Worm (Caenorhabditis elegans) whole organism, L4 larva: ENCODE measurements around the gene dmsr-1.
"Not testable (repeated sequence)": the region's sequence is repeated elsewhere in the genome, so short reads cannot be mapped to it uniquely, and the experiment has no call there.

Experiments
- F26F4.8 ChIP-seq: fragments of 200-800 bp; sonication (Bioruptor generic); conservative IDR thresholded peaks from 2 replicates; pipeline ENCODE4 v1.3.6; 2022; ENCODE audit warnings: missing genetic modification characterization, missing compliant biosample characterization
- F49E8.2 ChIP-seq: sonication (generic microtip); optimal IDR thresholded peaks from 2 replicates; lab custom pipeline; 2016; ENCODE audit warnings: missing compliant biosample characterization, mild to moderate bottlenecking, missing genetic modification characterization, borderline replicate concordance
- R02D3.7 ChIP-seq: fragments of 150-350 bp; sonication (generic microtip); optimal IDR thresholded peaks from 3 replicates; lab custom pipeline; 2014; ENCODE audit warnings: missing biosample characterization, missing genetic modification characterization
- T26A8.4 ChIP-seq: fragments of 200-800 bp; sonication (Bioruptor generic); IDR thresholded peaks from 2 replicates; pipeline ENCODE4 v1.3.6; 2022; ENCODE audit warnings: missing genetic modification characterization, missing compliant biosample characterization
- Y75B8A.6 ChIP-seq: fragments of 200-800 bp; sonication (Bioruptor generic); IDR thresholded peaks from 2 replicates; pipeline ENCODE4 v1.3.6; 2022; ENCODE audit warnings: missing genetic modification reagents, missing genetic modification characterization, missing compliant biosample characterization
- ZK546.5 ChIP-seq, 2 experiments: sonication (generic microtip); optimal IDR thresholded peaks; 2 replicates each; lab custom pipeline; 2017; ENCODE audit warnings: missing biosample characterization in 2 of 2, missing genetic modification characterization in 2 of 2
- aly-2 ChIP-seq: sonication (generic microtip); optimal IDR thresholded peaks from 2 replicates; lab custom pipeline; 2018; ENCODE audit warnings: missing biosample characterization, missing genetic modification characterization
- ceh-32 ChIP-seq: sonication (generic microtip); optimal IDR thresholded peaks from 2 replicates; lab custom pipeline; 2016; ENCODE audit warnings: mild to moderate bottlenecking, missing genetic modification characterization, missing compliant biosample characterization; ENCODE audit not compliant: poor library complexity
- ceh-44 ChIP-seq: fragments of 200-800 bp; sonication (Bioruptor generic); IDR thresholded peaks from 2 replicates; pipeline ENCODE4 v1.3.6; 2022; ENCODE audit warnings: missing genetic modification reagents, missing genetic modification characterization, missing compliant biosample characterization
- ceh-62 ChIP-seq: sonication (generic microtip); optimal IDR thresholded peaks from 2 replicates; lab custom pipeline; 2017; ENCODE audit warnings: missing biosample characterization, missing genetic modification characterization
- ces-1 ChIP-seq: fragments of 150-350 bp; sonication (generic microtip); optimal IDR thresholded peaks from 4 replicates; lab custom pipeline; 2014; ENCODE audit warnings: missing biosample characterization, missing genetic modification reagents, missing genetic modification characterization
- cey-2 ChIP-seq: sonication (generic microtip); optimal IDR thresholded peaks from 3 replicates; lab custom pipeline; 2017; ENCODE audit warnings: missing genetic modification characterization, mild to moderate bottlenecking, missing compliant biosample characterization, antibody characterized with exemption, borderline replicate concordance; ENCODE audit not compliant: insufficient read depth
- daf-16 ChIP-seq, 3 experiments: sonication (generic microtip); optimal IDR thresholded peaks; 2 replicates each; lab custom pipeline; 2016 to 2017; ENCODE audit warnings: missing genetic modification characterization in 3 of 3, missing genetic modification reagents in 3 of 3, mild to moderate bottlenecking in 2 of 3, missing compliant biosample characterization in 2 of 3, missing biosample characterization in 1 of 3, moderate library complexity in 1 of 3
- dmd-6 ChIP-seq: fragments of 200-800 bp; sonication (Bioruptor generic); IDR thresholded peaks from 2 replicates; pipeline ENCODE4 v1.3.6; 2022; ENCODE audit warnings: missing genetic modification reagents, missing genetic modification characterization, missing compliant biosample characterization
- dve-1 ChIP-seq: sonication (generic microtip); optimal IDR thresholded peaks from 2 replicates; lab custom pipeline; 2017; ENCODE audit warnings: antibody characterized with exemption, mild to moderate bottlenecking, missing genetic modification characterization, missing compliant biosample characterization; ENCODE audit not compliant: insufficient read depth
- fkh-10 ChIP-seq: fragments of 150-350 bp; optimal IDR thresholded peaks from 2 replicates; lab custom pipeline; 2014; ENCODE audit warnings: missing biosample characterization, missing genetic modification reagents, missing genetic modification characterization
- fos-1 ChIP-seq: fragments of 150-350 bp; optimal IDR thresholded peaks from 2 replicates; lab custom pipeline; 2014; ENCODE audit warnings: missing biosample characterization, missing genetic modification characterization
- jun-1 ChIP-seq: fragments of 150-350 bp; optimal IDR thresholded peaks from 2 replicates; lab custom pipeline; 2014; ENCODE audit warnings: missing biosample characterization, missing genetic modification reagents, missing genetic modification characterization
- lin-13 ChIP-seq: fragments of 150-350 bp; optimal IDR thresholded peaks from 2 replicates; lab custom pipeline; 2014; ENCODE audit warnings: missing biosample characterization, missing genetic modification reagents, missing genetic modification characterization
- lsy-2 ChIP-seq, 2 experiments: fragments of 150-350 bp in 1 of 2; sonication (generic microtip) in 1 of 2; optimal IDR thresholded peaks; 2 replicates each; lab custom pipeline; 2014 to 2017; ENCODE audit warnings: missing biosample characterization in 2 of 2, missing genetic modification characterization in 2 of 2
- mes-2 ChIP-seq: sonication (generic microtip); optimal IDR thresholded peaks from 2 replicates; lab custom pipeline; 2016; ENCODE audit warnings: missing genotype, mild to moderate bottlenecking, missing genetic modification characterization, missing compliant biosample characterization; ENCODE audit not compliant: poor library complexity, severe bottlenecking
- nhr-111 ChIP-seq: fragments of 200-800 bp; sonication (Bioruptor generic); optimal IDR thresholded peaks from 2 replicates; lab custom pipeline; 2018; ENCODE audit warnings: mild to moderate bottlenecking, missing genetic modification characterization, missing compliant biosample characterization
- nhr-28 ChIP-seq: fragments of 150-350 bp; optimal IDR thresholded peaks from 2 replicates; lab custom pipeline; 2014; ENCODE audit warnings: missing biosample characterization, missing genetic modification characterization
- nhr-76 ChIP-seq: fragments of 150-350 bp; optimal IDR thresholded peaks from 2 replicates; lab custom pipeline; 2014; ENCODE audit warnings: missing biosample characterization, missing genetic modification characterization
- nhr-77 ChIP-seq: fragments of 150-350 bp; optimal IDR thresholded peaks from 2 replicates; lab custom pipeline; 2014; ENCODE audit warnings: missing biosample characterization, missing genetic modification characterization
- rbr-2 ChIP-seq: sonication (generic microtip); optimal IDR thresholded peaks from 2 replicates; lab custom pipeline; 2016; ENCODE audit warnings: missing genotype, missing genetic modification characterization, missing compliant biosample characterization
- set-16 ChIP-seq: fragments of 200-800 bp; sonication (Bioruptor generic); IDR thresholded peaks from 2 replicates; pipeline ENCODE4 v1.3.6; 2022; ENCODE audit warnings: missing genetic modification reagents, missing genetic modification characterization, missing compliant biosample characterization
- spr-1 ChIP-seq: sonication (generic microtip); optimal IDR thresholded peaks from 2 replicates; lab custom pipeline; 2016; ENCODE audit warnings: mild to moderate bottlenecking, missing genetic modification characterization, missing compliant biosample characterization
- spr-3 ChIP-seq: fragments of 200-800 bp; sonication (Bioruptor generic); optimal IDR thresholded peaks from 2 replicates; lab custom pipeline; 2018; ENCODE audit warnings: mild to moderate bottlenecking, missing genetic modification characterization, missing compliant biosample characterization
- tra-1 ChIP-seq: fragments of 200-800 bp; sonication (Bioruptor generic); IDR thresholded peaks from 2 replicates; pipeline ENCODE4 v1.3.6; 2022; ENCODE audit warnings: missing genetic modification reagents, missing genetic modification characterization, missing compliant biosample characterization
- zip-11 ChIP-seq: fragments of 200-800 bp; sonication (Bioruptor generic); IDR thresholded peaks from 2 replicates; pipeline ENCODE4 v1.3.6; 2022; ENCODE audit warnings: missing genetic modification characterization, missing compliant biosample characterization
- ztf-7 ChIP-seq: fragments of 150-350 bp; optimal IDR thresholded peaks from 2 replicates; lab custom pipeline; 2014; ENCODE audit warnings: missing biosample characterization, missing genetic modification characterization

The dmsr-1 gene

ce11 chrV:11480734-11481133 lies 42.2 kb downstream of the dmsr-1 start, which contains the start of gene T11F9.14:
Gene T11F9.14 (minus strand): TSS chrV:11480834.
- TF ChIP-seq lsy-2 (tag; optimal IDR thresholded peaks at IDR 0.05; lab: Kevin White, UChicago); Y75B8A.6 (GFP tag; lab: Robert Waterston, UW); T26A8.4 (GFP tag; lab: Robert Waterston, UW): not testable (repeated sequence)

ce11 chrV:11483580-11484092 lies 45.1 kb downstream of the dmsr-1 start, which contains the start of gene col-157:
Gene col-157 (plus strand): TSS chrV:11484042.
- TF ChIP-seq daf-16 (GFP tag; optimal IDR thresholded peaks at IDR 0.05; lab: Kevin White, UChicago); daf-16 (tag; optimal IDR thresholded peaks at IDR 0.05; lab: Kevin White, UChicago); lin-13; nhr-111 (GFP tag; lab: Kevin White, UChicago): not testable (repeated sequence)

- no peak for TF ChIP-seq R02D3.7
- TF ChIP-seq set-16 = peak; percentile 87
- no peak for TF ChIP-seq ZK546.5 (tag; optimal IDR thresholded peaks at IDR 0.05; lab: Kevin White, UChicago)
Observed at ce11 chrV:11484404-11484803, 45.8 kb downstream of the dmsr-1 start.

- TF ChIP-seq cey-2 (tag; lab: Kevin White, UChicago) (no peak), ceh-62 (tag; lab: Kevin White, UChicago) (no peak), spr-3 (no peak), ceh-32 (tag; lab: Kevin White, UChicago) (no peak)
- TF ChIP-seq, all 104 proteins: peak for 0
Observed at ce11 chrV:11485558-11485957, 47.0 kb downstream of the dmsr-1 start, which contains the start of gene srh-1. Gene srh-1 (plus strand): TSS chrV:11485858.

ce11 chrV:11486680-11487079 lies 48.1 kb downstream of the dmsr-1 start, which contains the start of gene T11F9.10:
Gene T11F9.10 (plus strand): TSS chrV:11486980.
- TF ChIP-seq dmd-6 (GFP tag; lab: Robert Waterston, UW) (no peak), aly-2 (no peak), nhr-77 (tag; lab: Kevin White, UChicago) (no peak), F26F4.8 (GFP tag; lab: Robert Waterston, UW) (no peak), nhr-28 (tag; lab: Kevin White, UChicago) (no peak), fkh-10 (no peak), ces-1 (GFP tag; lab: Kevin White, UChicago) (no peak), tra-1 (no peak), nhr-111 (GFP tag; lab: Kevin White, UChicago) (no peak), dve-1 (tag; lab: Kevin White, UChicago) (no peak), zip-11 (GFP tag; lab: Robert Waterston, UW) (no peak), spr-1 (tag; lab: Kevin White, UChicago) (no peak), nhr-76 (tag; lab: Kevin White, UChicago) (no peak), F49E8.2 (tag; lab: Kevin White, UChicago) (no peak), ceh-44 (GFP tag; lab: Robert Waterston, UW) (no peak), ztf-7 (no peak)
- TF ChIP-seq, all 104 proteins: peak for 0

ce11 chrV:11488288-11488687 lies 49.7 kb downstream of the dmsr-1 start:
- TF ChIP-seq mes-2 = no peak
- TF ChIP-seq nhr-28 (tag; lab: Kevin White, UChicago) = no peak
- no peak for TF ChIP-seq tra-1
- TF ChIP-seq rbr-2 (tag; lab: Kevin White, UChicago) = no peak
- TF ChIP-seq jun-1 (tag; lab: Kevin White, UChicago) = no peak
- TF ChIP-seq fos-1 = no peak
